Fruit fly (Drosophila melanogaster) whole organism, embryonic: ENCODE results near the gene S-Lap4.

ENCODE experiments used
- CG10209 ChIP-seq: fragments of 200-800 bp; sonication (Bioruptor generic); optimal IDR thresholded peaks from 3 replicates; lab custom pipeline; 2017; ENCODE audit warnings: missing biosample characterization, mild to moderate bottlenecking, missing genetic modification characterization, missing genetic modification reagents
- CG1024 ChIP-seq: fragments of 200-800 bp; sonication (Bioruptor generic); IDR thresholded peaks from 2 replicates; pipeline ENCODE4 v1.3.6; 2022; ENCODE audit warnings: missing biosample characterization, missing genetic modification characterization
- CG10321 ChIP-seq: fragments of 200-800 bp; sonication (Bioruptor generic); IDR thresholded peaks from 2 replicates; pipeline ENCODE4 v1.3.6; 2022; ENCODE audit warnings: missing biosample characterization, missing genetic modification characterization
- CG10462 ChIP-seq: fragments of 200-800 bp; sonication (Bioruptor generic); optimal IDR thresholded peaks from 2 replicates; lab custom pipeline; 2016; ENCODE audit warnings: missing biosample characterization, missing genetic modification characterization
- CG11560 ChIP-seq: fragments of 200-800 bp; sonication (Bioruptor generic); IDR thresholded peaks from 3 replicates; pipeline ENCODE4 v1.3.6; 2022; ENCODE audit warnings: missing biosample characterization, missing genetic modification characterization
- CG11723 ChIP-seq: fragments of 200-800 bp; sonication (Bioruptor generic); optimal IDR thresholded peaks from 2 replicates; lab custom pipeline; 2017; ENCODE audit warnings: missing biosample characterization, mild to moderate bottlenecking, missing genetic modification characterization
- CG12219 ChIP-seq: fragments of 200-800 bp; sonication (Bioruptor generic); optimal IDR thresholded peaks from 3 replicates; lab custom pipeline; 2018; ENCODE audit warnings: missing biosample characterization, mild to moderate bottlenecking, missing genetic modification characterization
- CG12236 ChIP-seq: fragments of 200-800 bp; sonication (Bioruptor generic); optimal IDR thresholded peaks from 2 replicates; lab custom pipeline; 2016; ENCODE audit warnings: missing biosample characterization, missing genetic modification characterization
- CG14441 ChIP-seq: fragments of 200-800 bp; sonication (Bioruptor generic); IDR thresholded peaks from 2 replicates; pipeline ENCODE4 v1.3.6; 2022; ENCODE audit warnings: missing biosample characterization, missing genetic modification characterization
- CG14667 ChIP-seq: fragments of 200-800 bp; sonication (Bioruptor generic); IDR thresholded peaks from 2 replicates; pipeline ENCODE4 v1.3.6; 2022; ENCODE audit warnings: missing biosample characterization, missing genetic modification characterization
- CG15073 ChIP-seq: fragments of 200-800 bp; sonication (Bioruptor generic); optimal IDR thresholded peaks from 2 replicates; lab custom pipeline; 2016; ENCODE audit warnings: missing biosample characterization, missing genetic modification characterization
- CG15479 ChIP-seq: fragments of 200-800 bp; sonication (Bioruptor generic); optimal IDR thresholded peaks from 3 replicates; lab custom pipeline; 2019; ENCODE audit warnings: missing biosample characterization, mild to moderate bottlenecking, missing genetic modification characterization, moderate library complexity
- CG1832 ChIP-seq: fragments of 200-800 bp; sonication (Bioruptor generic); optimal IDR thresholded peaks from 2 replicates; lab custom pipeline; 2017; ENCODE audit warnings: missing biosample characterization, mild to moderate bottlenecking, missing genetic modification characterization, inconsistent platforms
- CG18476 ChIP-seq: fragments of 200-800 bp; sonication (Bioruptor generic); optimal IDR thresholded peaks from 2 replicates; lab custom pipeline; 2016; ENCODE audit warnings: missing biosample characterization, mild to moderate bottlenecking, missing genetic modification characterization
- CG30403 ChIP-seq: fragments of 200-800 bp; sonication (Bioruptor generic); optimal IDR thresholded peaks from 3 replicates; lab custom pipeline; 2016; ENCODE audit warnings: missing biosample characterization, missing genetic modification characterization
- CG6683 ChIP-seq: fragments of 200-800 bp; sonication (Bioruptor generic); optimal IDR thresholded peaks from 2 replicates; lab custom pipeline; 2017; ENCODE audit warnings: missing biosample characterization, mild to moderate bottlenecking, missing genetic modification characterization, missing genetic modification reagents
- Deaf1 ChIP-seq: fragments of 200-800 bp; optimal IDR thresholded peaks from 3 replicates; lab custom pipeline; 2019; ENCODE audit warnings: missing biosample characterization, mild to moderate bottlenecking, missing genetic modification characterization, moderate library complexity
- Dek ChIP-seq: fragments of 200-800 bp; sonication (Bioruptor generic); optimal IDR thresholded peaks from 3 replicates; lab custom pipeline; 2019; ENCODE audit warnings: missing biosample characterization, mild to moderate bottlenecking, missing genetic modification characterization, moderate library complexity
- Drgx ChIP-seq: fragments of 200-800 bp; sonication (Bioruptor generic); IDR thresholded peaks from 2 replicates; pipeline ENCODE4 v1.3.6; 2022; ENCODE audit warnings: missing biosample characterization, missing genetic modification characterization
- Ets65A ChIP-seq: fragments of 200-800 bp; sonication (Bioruptor generic); peaks from one replicate; lab custom pipeline; 2016; ENCODE audit warnings: missing biosample characterization, missing genetic modification characterization
- Lim3 ChIP-seq: fragments of 200-800 bp; sonication (Bioruptor generic); IDR thresholded peaks from 2 replicates; pipeline ENCODE4 v1.3.6; 2022; ENCODE audit warnings: missing biosample characterization, missing genetic modification characterization
- Med ChIP-seq: fragments of 200-800 bp; sonication (Bioruptor generic); peaks from one replicate; lab custom pipeline; 2016; ENCODE audit warnings: missing biosample characterization, missing genetic modification characterization, mild to moderate bottlenecking, inconsistent platforms, moderate library complexity
- NK7.1 ChIP-seq: fragments of 200-800 bp; sonication (Bioruptor generic); optimal IDR thresholded peaks from 3 replicates; lab custom pipeline; 2016; ENCODE audit warnings: missing biosample characterization, missing genetic modification characterization
- PHDP ChIP-seq: fragments of 200-800 bp; sonication (Bioruptor generic); optimal IDR thresholded peaks from 3 replicates; lab custom pipeline; 2018; ENCODE audit warnings: missing biosample characterization, mild to moderate bottlenecking, missing genetic modification characterization, moderate library complexity
- Ptx1 ChIP-seq: fragments of 200-800 bp; sonication (Bioruptor generic); IDR thresholded peaks from 2 replicates; pipeline ENCODE4 v1.3.6; 2022; ENCODE audit warnings: missing biosample characterization, missing genetic modification characterization
- Scr ChIP-seq: fragments of 200-800 bp; sonication (Bioruptor generic); IDR thresholded peaks from 2 replicates; pipeline ENCODE4 v1.3.6; 2022; ENCODE audit warnings: missing biosample characterization, missing genetic modification characterization; ENCODE audit not compliant: partially characterized antibody
- Trl ChIP-seq, 3 experiments: fragments of >200 bp in 2 of 3; fragments of 200-800 bp in 1 of 3; sonication (Bioruptor generic) in 1 of 3; optimal IDR thresholded peaks; 2 replicates in 1 of 3; 3 replicates in 2 of 3; lab custom pipeline; 2016 to 2017; ENCODE audit warnings: missing biosample characterization in 1 of 3, missing genetic modification characterization in 1 of 3
- bsh ChIP-seq, 2 experiments: fragments of 200-800 bp; sonication (Bioruptor generic); optimal IDR thresholded peaks; 2 replicates each; lab custom pipeline; 2017 to 2018; ENCODE audit warnings: mild to moderate bottlenecking in 2 of 2, missing biosample characterization in 2 of 2, missing genetic modification characterization in 2 of 2, moderate library complexity in 1 of 2
- cato ChIP-seq: fragments of 200-800 bp; sonication (Bioruptor generic); optimal IDR thresholded peaks from 2 replicates; lab custom pipeline; 2016; ENCODE audit warnings: missing biosample characterization, missing genetic modification characterization, borderline replicate concordance
- chinmo ChIP-seq: fragments of 200-800 bp; sonication (Bioruptor generic); IDR thresholded peaks from 4 replicates; pipeline ENCODE4 v1.3.6; 2022; ENCODE audit warnings: missing biosample characterization, missing genetic modification characterization; ENCODE audit not compliant: partially characterized antibody
- crol ChIP-seq: fragments of 200-800 bp; sonication (Bioruptor generic); IDR thresholded peaks from 2 replicates; pipeline ENCODE4 v1.3.6; 2022; ENCODE audit warnings: missing biosample characterization, missing genetic modification characterization
- crp ChIP-seq, 2 experiments: fragments of 200-800 bp; sonication (Bioruptor generic); optimal IDR thresholded peaks; 2 replicates in 1 of 2; 3 replicates in 1 of 2; lab custom pipeline; 2017; ENCODE audit warnings: missing biosample characterization in 2 of 2, missing genetic modification characterization in 2 of 2, mild to moderate bottlenecking in 1 of 2, moderate library complexity in 1 of 2
- esg ChIP-seq: fragments of 200-800 bp; sonication (Bioruptor generic); conservative IDR thresholded peaks from 2 replicates; pipeline ENCODE4 v1.3.6; 2022; ENCODE audit warnings: missing biosample characterization, missing genetic modification characterization
- grn ChIP-seq: fragments of 200-800 bp; sonication (Bioruptor generic); optimal IDR thresholded peaks from 3 replicates; lab custom pipeline; 2017; ENCODE audit warnings: missing biosample characterization, missing genetic modification characterization
- ind ChIP-seq: fragments of 200-800 bp; sonication (Bioruptor generic); optimal IDR thresholded peaks from 3 replicates; lab custom pipeline; 2016; ENCODE audit warnings: missing biosample characterization, missing genetic modification characterization
- mld ChIP-seq: fragments of 200-800 bp; sonication (Bioruptor generic); IDR thresholded peaks from 3 replicates; pipeline ENCODE4 v1.3.6; 2022; ENCODE audit warnings: missing biosample characterization, missing genetic modification characterization; ENCODE audit not compliant: partially characterized antibody
- oc ChIP-seq: fragments of 200-800 bp; sonication (Bioruptor generic); optimal IDR thresholded peaks from 2 replicates; lab custom pipeline; 2018; ENCODE audit warnings: missing biosample characterization, mild to moderate bottlenecking, missing genetic modification characterization, moderate library complexity
- org-1 ChIP-seq: fragments of 200-800 bp; sonication (Bioruptor generic); optimal IDR thresholded peaks from 2 replicates; lab custom pipeline; 2017; ENCODE audit warnings: missing biosample characterization, missing genetic modification characterization
- p53 ChIP-seq: fragments of 200-800 bp; sonication (Bioruptor generic); optimal IDR thresholded peaks from 2 replicates; lab custom pipeline; 2016; ENCODE audit warnings: missing biosample characterization, missing genetic modification characterization
- sens ChIP-seq: fragments of 200-800 bp; sonication (Bioruptor generic); peaks from one replicate; lab custom pipeline; 2016; ENCODE audit warnings: missing biosample characterization, missing genetic modification characterization
- sens-2 ChIP-seq: fragments of 200-800 bp; sonication (Bioruptor generic); IDR thresholded peaks from 2 replicates; pipeline ENCODE4 v1.3.6; 2022; ENCODE audit warnings: missing biosample characterization, missing genetic modification characterization
- sisA ChIP-seq: fragments of 200-800 bp; sonication (Bioruptor generic); IDR thresholded peaks from 2 replicates; pipeline ENCODE4 v1.3.6; 2022; ENCODE audit warnings: missing biosample characterization, missing genetic modification characterization
- slou ChIP-seq: fragments of 200-800 bp; sonication (Bioruptor generic); optimal IDR thresholded peaks from 3 replicates; lab custom pipeline; 2016; ENCODE audit warnings: missing biosample characterization, missing genetic modification characterization
- sr ChIP-seq: fragments of 200-800 bp; sonication (Bioruptor generic); IDR thresholded peaks from 3 replicates; pipeline ENCODE4 v1.3.6; 2022; ENCODE audit warnings: missing biosample characterization, missing genetic modification characterization
- stc ChIP-seq: fragments of 200-800 bp; sonication (Bioruptor generic); IDR thresholded peaks from 2 replicates; pipeline ENCODE4 v1.3.6; 2022; ENCODE audit warnings: missing biosample characterization, missing genetic modification characterization

S-Lap4 gene

dm6 chr3L:10518945-10519344 is 28.3 kb downstream of the S-Lap4 start (continued):
- TF ChIP-seq CG6683 (GFP tag; lab: Kevin White, UChicago), result peak; percentile 53
- peak; percentile 79 for TF ChIP-seq CG11723 (GFP tag; lab: Kevin White, UChicago)
- TF ChIP-seq Lim3 (GFP tag; lab: Robert Waterston, UW), result no peak
- no peak for TF ChIP-seq CG14667 (GFP tag; lab: Robert Waterston, UW)
- peak; percentile 75; the same call in 1 of the 2 replicates for TF ChIP-seq CG1024 (GFP tag; lab: Robert Waterston, UW)

- TF ChIP-seq Med (GFP tag; lab: Kevin White, UChicago) (peak; percentile 33), stc (GFP tag; lab: Robert Waterston, UW) (peak; percentile 28; the same call in 1 of the 2 replicates), sens (GFP tag; lab: Kevin White, UChicago) (peak; percentile 2), grn (GFP tag; lab: Kevin White, UChicago) (no peak), sens-2 (GFP tag; lab: Robert Waterston, UW) (no peak), sr (GFP tag; lab: Robert Waterston, UW) (peak; percentile 51; the same call in 1 of the 3 replicates), ind (GFP tag; lab: Kevin White, UChicago) (no peak), Trl (optimal IDR thresholded peaks at IDR 0.05; lab: Kevin White, UChicago) (peak; percentile 23 to 35), Trl (GFP tag; optimal IDR thresholded peaks at IDR 0.05; lab: Kevin White, UChicago) (no peak), crol (peak; percentile 77), CG1832 (GFP tag; lab: Kevin White, UChicago) (peak; percentile 41), chinmo (GFP tag; lab: Robert Waterston, UW) (0 out of 4 replicates have a peak, but pooled peaks have one; percentile 24), oc (tag; lab: Kevin White, UChicago) (peak; percentile 30), Deaf1 (tag; lab: Kevin White, UChicago) (peak; percentile 17), CG18476 (GFP tag; lab: Kevin White, UChicago) (peak; percentile 41), Drgx (GFP tag; lab: Robert Waterston, UW) (peak; percentile 54)
Measured at dm6 chr3L:10521624-10522023, 31.0 kb downstream of the S-Lap4 start.

dm6 chr3L:10522391-10523214 is 31.9 kb downstream of the S-Lap4 start:
- no peak for TF ChIP-seq CG12219
- no peak for TF ChIP-seq org-1
- no peak for TF ChIP-seq bsh (GFP tag; optimal IDR thresholded peaks at IDR 0.05; lab: Kevin White, UChicago)
- no peak for TF ChIP-seq crp (GFP tag; optimal IDR thresholded peaks at IDR 0.05; lab: Kevin White, UChicago)
- no peak for TF ChIP-seq CG15479 (GFP tag; lab: Kevin White, UChicago)
- TF ChIP-seq CG10462, result no peak
- no peak for TF ChIP-seq mld (GFP tag; lab: Robert Waterston, UW)
- TF ChIP-seq CG6683 (GFP tag; lab: Kevin White, UChicago), result no peak
- TF ChIP-seq Scr (GFP tag; lab: Robert Waterston, UW), result no peak
- no peak for TF ChIP-seq CG10209 (GFP tag; lab: Kevin White, UChicago)
- TF ChIP-seq esg (GFP tag; lab: Robert Waterston, UW), result peak; percentile 43; the same call in 1 of the 2 replicates
- TF ChIP-seq Lim3 (GFP tag; lab: Robert Waterston, UW), result no peak
- TF ChIP-seq p53 (GFP tag; lab: Kevin White, UChicago), result no peak
- TF ChIP-seq NK7.1 (GFP tag; lab: Kevin White, UChicago), result no peak
- TF ChIP-seq CG10321 (GFP tag; lab: Robert Waterston, UW), result peak; percentile 82
- TF ChIP-seq CG11723 (GFP tag; lab: Kevin White, UChicago), result no peak
- TF ChIP-seq cato, result no peak
- no peak for TF ChIP-seq CG15073 (GFP tag; lab: Kevin White, UChicago)
- no peak for TF ChIP-seq CG12236 (GFP tag; lab: Kevin White, UChicago)
- peak; percentile 39; the same call in 1 of the 2 replicates for TF ChIP-seq Ptx1
- TF ChIP-seq CG30403 (GFP tag; lab: Kevin White, UChicago), result peak; percentile 16
- TF ChIP-seq CG14441, result peak; percentile 62
- TF ChIP-seq Dek (tag; lab: Kevin White, UChicago), result no peak
- TF ChIP-seq sisA (GFP tag; lab: Robert Waterston, UW), result no peak
- peak; percentile 37 for TF ChIP-seq PHDP (tag; lab: Kevin White, UChicago)
- peak; percentile 31 for TF ChIP-seq ind (GFP tag; lab: Kevin White, UChicago)
- TF ChIP-seq CG11560 (tag; lab: Robert Waterston, UW), result no peak
- TF ChIP-seq slou, result no peak
- peak; percentile 2 for TF ChIP-seq Ets65A
